Fruit fly (Drosophila melanogaster) whole organism, embryonic: Measurements from ENCODE around the gene Calr.
A peak's percentile ranks its signal among the peaks of the same experiment; 100 is the strongest.

Source experiments
- BEAF-32 ChIP-seq: fragments of 200-800 bp; sonication (Bioruptor generic); optimal IDR thresholded peaks from 3 replicates; lab custom pipeline; 2017; ENCODE audit warnings: missing biosample characterization, missing genetic modification characterization, mild to moderate bottlenecking, moderate library complexity, missing genetic modification reagents
- CG11695 ChIP-seq: fragments of 200-800 bp; sonication (Bioruptor generic); IDR thresholded peaks from 3 replicates; pipeline ENCODE4 v1.3.6; 2022; ENCODE audit warnings: missing biosample characterization, missing genetic modification characterization
- CG12942 ChIP-seq: fragments of 200-800 bp; sonication (Bioruptor generic); optimal IDR thresholded peaks from 3 replicates; lab custom pipeline; 2016; ENCODE audit warnings: missing biosample characterization, missing genetic modification characterization
- CG14710 ChIP-seq: fragments of 200-800 bp; sonication (Bioruptor generic); optimal IDR thresholded peaks from 3 replicates; lab custom pipeline; 2019; ENCODE audit warnings: missing biosample characterization, mild to moderate bottlenecking, missing genetic modification characterization, moderate library complexity
- CG17359 ChIP-seq: fragments of 200-800 bp; sonication (Bioruptor generic); optimal IDR thresholded peaks from 3 replicates; lab custom pipeline; 2018; ENCODE audit warnings: missing biosample characterization, mild to moderate bottlenecking, missing genetic modification characterization, moderate library complexity
- CG18619 ChIP-seq: fragments of 200-800 bp; sonication (Bioruptor generic); optimal IDR thresholded peaks from 3 replicates; lab custom pipeline; 2017; ENCODE audit warnings: missing biosample characterization, mild to moderate bottlenecking, missing genetic modification characterization
- CG2875 ChIP-seq: fragments of 200-800 bp; sonication (Bioruptor generic); optimal IDR thresholded peaks from 2 replicates; lab custom pipeline; 2017; ENCODE audit warnings: missing biosample characterization, mild to moderate bottlenecking, missing genetic modification characterization, missing genetic modification reagents
- CG30431 ChIP-seq: fragments of 200-800 bp; sonication (Bioruptor generic); optimal IDR thresholded peaks from 2 replicates; lab custom pipeline; 2017; ENCODE audit warnings: missing biosample characterization, missing genetic modification characterization
- CG3065 ChIP-seq: fragments of 200-800 bp; sonication (Bioruptor generic); optimal IDR thresholded peaks from 2 replicates; lab custom pipeline; 2016; ENCODE audit warnings: missing biosample characterization, missing genetic modification characterization
- CG3281 ChIP-seq: fragments of 200-800 bp; sonication (Bioruptor generic); optimal IDR thresholded peaks from 3 replicates; lab custom pipeline; 2017; ENCODE audit warnings: missing biosample characterization, mild to moderate bottlenecking, missing genetic modification characterization
- CG33557 ChIP-seq: fragments of 200-800 bp; sonication (Bioruptor generic); optimal IDR thresholded peaks from 2 replicates; lab custom pipeline; 2019; ENCODE audit warnings: missing biosample characterization, mild to moderate bottlenecking, missing genetic modification characterization, moderate library complexity
- CG4424 ChIP-seq: fragments of 200-800 bp; sonication (Bioruptor generic); optimal IDR thresholded peaks from 3 replicates; lab custom pipeline; 2016; ENCODE audit warnings: missing biosample characterization, missing genetic modification characterization
- CG6689 ChIP-seq: fragments of 200-800 bp; sonication (Bioruptor generic); IDR thresholded peaks from 2 replicates; pipeline ENCODE4 v1.3.6; 2022; ENCODE audit warnings: missing biosample characterization, missing genetic modification characterization
- CG6813 ChIP-seq: fragments of 200-800 bp; sonication (Bioruptor generic); optimal IDR thresholded peaks from 2 replicates; lab custom pipeline; 2017; ENCODE audit warnings: missing biosample characterization, missing genetic modification characterization, mild to moderate bottlenecking, moderate library complexity, missing genetic modification reagents
- CG7556 ChIP-seq: fragments of 200-800 bp; sonication (Bioruptor generic); optimal IDR thresholded peaks from 2 replicates; lab custom pipeline; 2017; ENCODE audit warnings: missing biosample characterization, mild to moderate bottlenecking, missing genetic modification characterization
- CG7928 ChIP-seq: fragments of 200-800 bp; sonication (Bioruptor generic); optimal IDR thresholded peaks from 2 replicates; lab custom pipeline; 2017; ENCODE audit warnings: missing biosample characterization, mild to moderate bottlenecking, missing genetic modification characterization
- CG8924 ChIP-seq: fragments of 200-800 bp; optimal IDR thresholded peaks from 3 replicates; lab custom pipeline; 2019; ENCODE audit warnings: missing biosample characterization, mild to moderate bottlenecking, missing genetic modification characterization, moderate library complexity
- CG9876 ChIP-seq: fragments of 200-800 bp; sonication (Bioruptor generic); optimal IDR thresholded peaks from 2 replicates; lab custom pipeline; 2016; ENCODE audit warnings: missing biosample characterization, missing genetic modification characterization
- CkIIα-i1 ChIP-seq: fragments of 200-800 bp; sonication (Bioruptor generic); IDR thresholded peaks from 2 replicates; pipeline ENCODE4 v1.3.6; 2022; ENCODE audit warnings: missing biosample characterization, missing genetic modification characterization
- Dbx ChIP-seq: fragments of 200-800 bp; sonication (Bioruptor generic); IDR thresholded peaks from 3 replicates; pipeline ENCODE4 v1.3.6; 2022; ENCODE audit warnings: missing biosample characterization, missing genetic modification characterization
- Deaf1 ChIP-seq: fragments of 200-800 bp; optimal IDR thresholded peaks from 3 replicates; lab custom pipeline; 2019; ENCODE audit warnings: missing biosample characterization, mild to moderate bottlenecking, missing genetic modification characterization, moderate library complexity
- Dfd ChIP-seq, 2 experiments: fragments of >200 bp; optimal IDR thresholded peaks; 2 replicates each; lab custom pipeline; 2017; ENCODE audit warnings: missing biosample characterization in 2 of 2, missing genetic modification characterization in 2 of 2
- Dip3 ChIP-seq: fragments of 200-800 bp; sonication (Bioruptor generic); optimal IDR thresholded peaks from 3 replicates; lab custom pipeline; 2016; ENCODE audit warnings: missing biosample characterization, missing genetic modification characterization
- E2f2 ChIP-seq: fragments of 200-800 bp; sonication (Bioruptor generic); IDR thresholded peaks from 2 replicates; pipeline ENCODE4 v1.3.6; 2022; ENCODE audit warnings: missing biosample characterization, missing genetic modification characterization
- Ets97D ChIP-seq: fragments of 200-800 bp; sonication (Bioruptor generic); optimal IDR thresholded peaks from 3 replicates; lab custom pipeline; 2016; ENCODE audit warnings: missing biosample characterization, missing genetic modification characterization
- HLH54F ChIP-seq: fragments of 200-800 bp; sonication (Bioruptor generic); optimal IDR thresholded peaks from 3 replicates; lab custom pipeline; 2016; ENCODE audit warnings: missing biosample characterization, missing genetic modification characterization
- Hmr ChIP-seq: fragments of 200-800 bp; sonication (Bioruptor generic); optimal IDR thresholded peaks from 3 replicates; lab custom pipeline; 2017; ENCODE audit warnings: mild to moderate bottlenecking, missing biosample characterization, missing genetic modification reagents, missing genetic modification characterization
- Lim3 ChIP-seq: fragments of 200-800 bp; sonication (Bioruptor generic); IDR thresholded peaks from 2 replicates; pipeline ENCODE4 v1.3.6; 2022; ENCODE audit warnings: missing biosample characterization, missing genetic modification characterization
- Myb ChIP-seq: fragments of 200-800 bp; sonication (Bioruptor generic); optimal IDR thresholded peaks from 2 replicates; lab custom pipeline; 2016; ENCODE audit warnings: missing biosample characterization, missing genetic modification characterization
- Rx ChIP-seq: fragments of 200-800 bp; sonication (Bioruptor generic); IDR thresholded peaks from 2 replicates; pipeline ENCODE4 v1.3.6; 2022; ENCODE audit warnings: missing biosample characterization, missing genetic modification characterization
- abd-A ChIP-seq: fragments of 200-800 bp; sonication (Bioruptor generic); optimal IDR thresholded peaks from 3 replicates; lab custom pipeline; 2019; ENCODE audit warnings: missing biosample characterization, mild to moderate bottlenecking, missing genetic modification characterization, moderate library complexity
- az2 ChIP-seq: fragments of 200-800 bp; sonication (Bioruptor generic); optimal IDR thresholded peaks from 3 replicates; lab custom pipeline; 2016; ENCODE audit warnings: missing biosample characterization, missing genetic modification characterization
- bcd ChIP-seq: fragments of 200-800 bp; sonication (Bioruptor generic); optimal IDR thresholded peaks from 2 replicates; lab custom pipeline; 2017; ENCODE audit warnings: missing biosample characterization, mild to moderate bottlenecking, missing genetic modification characterization
- bigmax ChIP-seq: fragments of 200-800 bp; sonication (Bioruptor generic); optimal IDR thresholded peaks from 2 replicates; lab custom pipeline; 2018; ENCODE audit warnings: missing biosample characterization, mild to moderate bottlenecking, missing genetic modification characterization
- br ChIP-seq: fragments of >200 bp; optimal IDR thresholded peaks from 2 replicates; lab custom pipeline; 2017
- bsh ChIP-seq, 2 experiments: fragments of 200-800 bp; sonication (Bioruptor generic); optimal IDR thresholded peaks; 2 replicates each; lab custom pipeline; 2017 to 2018; ENCODE audit warnings: mild to moderate bottlenecking in 2 of 2, missing biosample characterization in 2 of 2, missing genetic modification characterization in 2 of 2, moderate library complexity in 1 of 2
- cad ChIP-seq: fragments of >200 bp; optimal IDR thresholded peaks from 2 replicates; lab custom pipeline; 2017; ENCODE audit warnings: missing biosample characterization, missing genetic modification characterization
- cato ChIP-seq: fragments of 200-800 bp; sonication (Bioruptor generic); optimal IDR thresholded peaks from 2 replicates; lab custom pipeline; 2016; ENCODE audit warnings: missing biosample characterization, missing genetic modification characterization, borderline replicate concordance
- da ChIP-seq: fragments of 200-800 bp; sonication (Bioruptor generic); optimal IDR thresholded peaks from 2 replicates; lab custom pipeline; 2016; ENCODE audit warnings: missing biosample characterization, missing genetic modification characterization
- disco-r ChIP-seq: fragments of 200-800 bp; sonication (Bioruptor generic); optimal IDR thresholded peaks from 2 replicates; lab custom pipeline; 2016; ENCODE audit warnings: missing biosample characterization, missing genetic modification characterization
- fru ChIP-seq: fragments of >200 bp; optimal IDR thresholded peaks from 2 replicates; lab custom pipeline; 2017
- ftz-f1 ChIP-seq: fragments of 200-800 bp; sonication (Bioruptor generic); optimal IDR thresholded peaks from 2 replicates; lab custom pipeline; 2016; ENCODE audit warnings: missing biosample characterization, missing genetic modification characterization
- gcm ChIP-seq: fragments of 200-800 bp; sonication (Bioruptor generic); optimal IDR thresholded peaks from 2 replicates; lab custom pipeline; 2019; ENCODE audit warnings: missing biosample characterization, mild to moderate bottlenecking, missing genetic modification characterization, moderate library complexity
- her ChIP-seq: fragments of 200-800 bp; sonication (Bioruptor generic); optimal IDR thresholded peaks from 2 replicates; lab custom pipeline; 2016; ENCODE audit warnings: missing biosample characterization, missing genetic modification characterization
- knrl ChIP-seq: fragments of 200-800 bp; sonication (Bioruptor generic); IDR thresholded peaks from 3 replicates; pipeline ENCODE4 v1.3.6; 2022; ENCODE audit warnings: missing biosample characterization, missing genetic modification characterization; ENCODE audit not compliant: partially characterized antibody
- odd ChIP-seq: fragments of 200-800 bp; sonication (Bioruptor generic); optimal IDR thresholded peaks from 2 replicates; lab custom pipeline; 2017; ENCODE audit warnings: missing biosample characterization, mild to moderate bottlenecking, missing genetic modification characterization
- pita ChIP-seq: fragments of 200-800 bp; sonication (Bioruptor generic); optimal IDR thresholded peaks from 2 replicates; lab custom pipeline; 2017; ENCODE audit warnings: missing biosample characterization, mild to moderate bottlenecking, missing genetic modification characterization
- sens-2 ChIP-seq: fragments of 200-800 bp; sonication (Bioruptor generic); IDR thresholded peaks from 2 replicates; pipeline ENCODE4 v1.3.6; 2022; ENCODE audit warnings: missing biosample characterization, missing genetic modification characterization
- stc ChIP-seq: fragments of 200-800 bp; sonication (Bioruptor generic); IDR thresholded peaks from 2 replicates; pipeline ENCODE4 v1.3.6; 2022; ENCODE audit warnings: missing biosample characterization, missing genetic modification characterization
- tap ChIP-seq: fragments of 200-800 bp; optimal IDR thresholded peaks from 3 replicates; lab custom pipeline; 2019; ENCODE audit warnings: missing biosample characterization, mild to moderate bottlenecking, missing genetic modification characterization, moderate library complexity
- toy ChIP-seq: fragments of 200-800 bp; sonication (Bioruptor generic); IDR thresholded peaks from 2 replicates; pipeline ENCODE4 v1.3.6; 2022; ENCODE audit warnings: missing biosample characterization, missing genetic modification characterization
- trh ChIP-seq: fragments of 200-800 bp; sonication (Bioruptor generic); optimal IDR thresholded peaks from 2 replicates; lab custom pipeline; 2016; ENCODE audit warnings: missing biosample characterization, missing genetic modification characterization
- tx ChIP-seq: fragments of 200-800 bp; sonication (Bioruptor generic); optimal IDR thresholded peaks from 2 replicates; lab custom pipeline; 2016; ENCODE audit warnings: missing biosample characterization, missing genetic modification characterization

Calr gene

dm6 chr3R:9600558-9600959, 30.1 kb downstream of the Calr start (continued):
- 0 out of 2 replicates have a peak, but pooled peaks have one; percentile 37 for TF ChIP-seq stc
- peak; percentile 65; the same call in 2 of the 3 replicates for TF ChIP-seq Dbx
- no peak for TF ChIP-seq Ets97D (GFP tag; lab: Kevin White, UChicago)
- peak; percentile 36 for TF ChIP-seq Deaf1 (tag; lab: Kevin White, UChicago)
- peak; percentile 54 for TF ChIP-seq CG8924 (tag; lab: Kevin White, UChicago)
- peak; percentile 19 for TF ChIP-seq CG14710
- peak; percentile 8 for TF ChIP-seq CG2875 (GFP tag; lab: Kevin White, UChicago)
- TF ChIP-seq gcm (GFP tag; lab: Kevin White, UChicago): peak; percentile 21
- TF ChIP-seq CG17359 (tag; lab: Kevin White, UChicago): peak; percentile 56
- peak; percentile 28 for TF ChIP-seq CG4424
- no peak for TF ChIP-seq pita
- TF ChIP-seq CG33557 (GFP tag; lab: Kevin White, UChicago): peak; percentile 39
- no peak for TF ChIP-seq tx (GFP tag; lab: Kevin White, UChicago)
- TF ChIP-seq CG7928 (GFP tag; lab: Kevin White, UChicago): peak; percentile 37
- peak; percentile 65 for TF ChIP-seq Hmr
- TF ChIP-seq CG11695 (GFP tag; lab: Robert Waterston, UW): no peak
- TF ChIP-seq E2f2 (GFP tag; lab: Robert Waterston, UW): no peak
- TF ChIP-seq az2: no peak
- no peak for TF ChIP-seq trh (GFP tag; lab: Kevin White, UChicago)
- no peak for TF ChIP-seq cad
- no peak for TF ChIP-seq fru (lab: Kevin White, UChicago)
- TF ChIP-seq sens-2 (GFP tag; lab: Robert Waterston, UW): no peak
- peak; percentile 39 for TF ChIP-seq CG6813 (GFP tag; lab: Kevin White, UChicago)
- no peak for TF ChIP-seq CkIIα-i1 (GFP tag; lab: Robert Waterston, UW)
- TF ChIP-seq bcd (GFP tag; lab: Kevin White, UChicago): peak; percentile 25
- no peak for TF ChIP-seq HLH54F
- no peak for TF ChIP-seq knrl (GFP tag; lab: Robert Waterston, UW)
- no peak for TF ChIP-seq CG3065 (GFP tag; lab: Kevin White, UChicago)
- TF ChIP-seq CG3281 (GFP tag; lab: Kevin White, UChicago): peak; percentile 80
- TF ChIP-seq bigmax (GFP tag; lab: Kevin White, UChicago): no peak
- no peak for TF ChIP-seq CG30431
- TF ChIP-seq odd (GFP tag; lab: Kevin White, UChicago): peak; percentile 9
- TF ChIP-seq da: no peak
- no peak for TF ChIP-seq disco-r (GFP tag; lab: Kevin White, UChicago)
- no peak for TF ChIP-seq Rx (GFP tag; lab: Robert Waterston, UW)
- no peak for TF ChIP-seq abd-A (tag; lab: Kevin White, UChicago)
- no peak for TF ChIP-seq br (lab: Kevin White, UChicago)
- peak; percentile 28 for TF ChIP-seq CG7556 (GFP tag; lab: Kevin White, UChicago)
- TF ChIP-seq ftz-f1 (GFP tag; lab: Kevin White, UChicago): no peak
- no peak for TF ChIP-seq CG12942 (GFP tag; lab: Kevin White, UChicago)
- no peak for TF ChIP-seq Dip3 (GFP tag; lab: Kevin White, UChicago)
- no peak for TF ChIP-seq Lim3
- no peak for TF ChIP-seq Dfd (GFP tag; optimal IDR thresholded peaks at IDR 0.05; lab: Kevin White, UChicago)
- peak; percentile 54 for TF ChIP-seq CG18619 (GFP tag; lab: Kevin White, UChicago)
- TF ChIP-seq cato (GFP tag; lab: Kevin White, UChicago): no peak
- TF ChIP-seq BEAF-32 (GFP tag; lab: Kevin White, UChicago): no peak
- peak; percentile 30 for TF ChIP-seq tap (tag; lab: Kevin White, UChicago)
- peak; percentile 35; the same call in 1 of the 2 replicates for TF ChIP-seq CG6689 (GFP tag; lab: Robert Waterston, UW)
- peak in 1 of 2 experiments; percentile 40 for TF ChIP-seq bsh (GFP tag; optimal IDR thresholded peaks at IDR 0.05; lab: Kevin White, UChicago)
- TF ChIP-seq her (GFP tag; lab: Kevin White, UChicago): no peak
- TF ChIP-seq Myb: no peak
- TF ChIP-seq toy (GFP tag; lab: Robert Waterston, UW): no peak
- no peak for TF ChIP-seq CG9876
